Worm (Caenorhabditis elegans) whole organism, young adult: Measurements from ENCODE around the gene ugt-33.

Source experiments
- F22D6.2 ChIP-seq: sonication (generic microtip); optimal IDR thresholded peaks from 2 replicates; lab custom pipeline; 2016; ENCODE audit warnings: mild to moderate bottlenecking, missing genetic modification characterization, missing compliant biosample characterization
- F23B12.7 ChIP-seq: sonication (generic microtip); optimal IDR thresholded peaks from 2 replicates; lab custom pipeline; 2017; ENCODE audit warnings: missing genetic modification characterization, mild to moderate bottlenecking, missing compliant biosample characterization, antibody characterized with exemption, moderate library complexity; ENCODE audit not compliant: insufficient read depth
- F33H1.4 ChIP-seq: fragments of 200-800 bp; sonication (Bioruptor generic); IDR thresholded peaks from 2 replicates; pipeline ENCODE4 v1.3.6; 2022; ENCODE audit warnings: missing genetic modification reagents, missing genetic modification characterization, missing compliant biosample characterization
- Y53F4B.3 ChIP-seq: fragments of 200-800 bp; sonication (Bioruptor generic); IDR thresholded peaks from 2 replicates; pipeline ENCODE4 v1.3.6; 2022; ENCODE audit warnings: missing genetic modification reagents, missing genetic modification characterization, missing compliant biosample characterization
- Y67H2A.10 ChIP-seq: fragments of 200-800 bp; sonication (Bioruptor generic); conservative IDR thresholded peaks from 2 replicates; pipeline ENCODE4 v1.3.6; 2022; ENCODE audit warnings: missing genetic modification reagents, missing genetic modification characterization, missing compliant biosample characterization
- Y95B8A.8 ChIP-seq: fragments of 200-800 bp; sonication (Bioruptor generic); IDR thresholded peaks from 2 replicates; pipeline ENCODE4 v1.3.6; 2022; ENCODE audit warnings: missing genetic modification reagents, missing genetic modification characterization, missing compliant biosample characterization
- ZK185.1 ChIP-seq: sonication (generic microtip); optimal IDR thresholded peaks from 2 replicates; lab custom pipeline; 2016; ENCODE audit warnings: mild to moderate bottlenecking, missing genetic modification characterization, missing compliant biosample characterization; ENCODE audit not compliant: poor library complexity, severe bottlenecking
- aptf-3 ChIP-seq: fragments of 200-800 bp; sonication (Bioruptor generic); IDR thresholded peaks from 2 replicates; pipeline ENCODE4 v1.3.6; 2022; ENCODE audit warnings: missing genetic modification characterization, missing compliant biosample characterization
- bed-2 ChIP-seq: fragments of 200-800 bp; sonication (Bioruptor generic); IDR thresholded peaks from 2 replicates; pipeline ENCODE4 v1.3.6; 2022; ENCODE audit warnings: missing genetic modification reagents, missing genetic modification characterization, missing compliant biosample characterization
- ccch-3 ChIP-seq: fragments of 200-800 bp; sonication (Bioruptor generic); optimal IDR thresholded peaks from 2 replicates; lab custom pipeline; 2018; ENCODE audit warnings: mild to moderate bottlenecking, missing genetic modification characterization, missing compliant biosample characterization
- cebp-2 ChIP-seq: fragments of 200-800 bp; sonication (Bioruptor generic); IDR thresholded peaks from 2 replicates; pipeline ENCODE4 v1.3.6; 2022; ENCODE audit warnings: missing genetic modification characterization, missing compliant biosample characterization
- ceh-58 ChIP-seq: fragments of 200-800 bp; sonication (Bioruptor generic); IDR thresholded peaks from 2 replicates; pipeline ENCODE4 v1.3.6; 2022; ENCODE audit warnings: missing genetic modification characterization, missing compliant biosample characterization
- ceh-79 ChIP-seq: sonication (generic microtip); optimal IDR thresholded peaks from 2 replicates; lab custom pipeline; 2017; ENCODE audit warnings: mild to moderate bottlenecking, missing genetic modification characterization, missing compliant biosample characterization
- dpl-1 ChIP-seq: fragments of 150-350 bp; optimal IDR thresholded peaks from 2 replicates; lab custom pipeline; 2014; ENCODE audit warnings: missing biosample characterization, missing genetic modification reagents, missing genetic modification characterization
- efl-1 ChIP-seq: fragments of 150-350 bp; optimal IDR thresholded peaks from 2 replicates; lab custom pipeline; 2014; ENCODE audit warnings: missing biosample characterization, missing genetic modification reagents, missing genetic modification characterization
- gei-17 ChIP-seq: fragments of 200-800 bp; sonication (Bioruptor generic); optimal IDR thresholded peaks from 2 replicates; lab custom pipeline; 2018; ENCODE audit warnings: mild to moderate bottlenecking, missing genetic modification characterization, missing compliant biosample characterization
- him-1 ChIP-seq: sonication (generic microtip); optimal IDR thresholded peaks from 2 replicates; lab custom pipeline; 2016; ENCODE audit warnings: missing genotype, missing genetic modification reagents, missing genetic modification characterization, missing compliant biosample characterization
- hlh-26 ChIP-seq: fragments of 200-800 bp; sonication (Bioruptor generic); conservative IDR thresholded peaks from 2 replicates; pipeline ENCODE4 v1.3.6; 2022; ENCODE audit warnings: missing genetic modification reagents, missing genetic modification characterization, missing compliant biosample characterization
- hmg-20 ChIP-seq: fragments of 200-800 bp; sonication (Bioruptor generic); IDR thresholded peaks from 2 replicates; pipeline ENCODE4 v1.3.6; 2022; ENCODE audit warnings: missing genetic modification reagents, missing genetic modification characterization, missing compliant biosample characterization
- let-526 ChIP-seq: fragments of 200-800 bp; sonication (Bioruptor generic); IDR thresholded peaks from 2 replicates; pipeline ENCODE4 v1.3.6; 2022; ENCODE audit warnings: missing genetic modification reagents, missing genetic modification characterization, missing compliant biosample characterization
- lsl-1 ChIP-seq: fragments of 200-800 bp; sonication (Bioruptor generic); optimal IDR thresholded peaks from 2 replicates; lab custom pipeline; 2018; ENCODE audit warnings: mild to moderate bottlenecking, missing genetic modification characterization, moderate library complexity, missing compliant biosample characterization
- madf-8 ChIP-seq: fragments of 200-800 bp; sonication (Bioruptor generic); conservative IDR thresholded peaks from 2 replicates; pipeline ENCODE4 v1.3.6; 2022; ENCODE audit warnings: missing genetic modification reagents, missing genetic modification characterization, missing compliant biosample characterization
- mel-28 ChIP-seq: sonication (generic microtip); optimal IDR thresholded peaks from 2 replicates; lab custom pipeline; 2016; ENCODE audit warnings: borderline replicate concordance, mild to moderate bottlenecking, missing genetic modification characterization, missing compliant biosample characterization
- nfyb-1 ChIP-seq: fragments of 200-800 bp; sonication (Bioruptor generic); IDR thresholded peaks from 2 replicates; pipeline ENCODE4 v1.3.6; 2022; ENCODE audit warnings: missing genetic modification reagents, missing genetic modification characterization, missing compliant biosample characterization
- nhr-120 ChIP-seq: fragments of 200-800 bp; sonication (Bioruptor generic); IDR thresholded peaks from 2 replicates; pipeline ENCODE4 v1.3.6; 2022; ENCODE audit warnings: missing genetic modification characterization, missing compliant biosample characterization
- nhr-27 ChIP-seq: fragments of 200-800 bp; sonication (Bioruptor generic); optimal IDR thresholded peaks from 2 replicates; lab custom pipeline; 2018; ENCODE audit warnings: mild to moderate bottlenecking, missing genetic modification characterization, moderate library complexity, missing compliant biosample characterization
- nhr-80 ChIP-seq: sonication (generic microtip); optimal IDR thresholded peaks from 2 replicates; lab custom pipeline; 2016; ENCODE audit warnings: missing genetic modification characterization, missing compliant biosample characterization
- nhr-90 ChIP-seq: sonication (generic microtip); optimal IDR thresholded peaks from 2 replicates; lab custom pipeline; 2016; ENCODE audit warnings: missing genotype, mild to moderate bottlenecking, missing genetic modification characterization, missing compliant biosample characterization
- rcor-1 ChIP-seq: fragments of 200-800 bp; sonication (Bioruptor generic); IDR thresholded peaks from 2 replicates; pipeline ENCODE4 v1.3.6; 2022; ENCODE audit warnings: missing genetic modification reagents, missing genetic modification characterization, missing compliant biosample characterization
- snpc-3.4 ChIP-seq: sonication (generic microtip); optimal IDR thresholded peaks from 2 replicates; lab custom pipeline; 2017; ENCODE audit warnings: missing genetic modification characterization, mild to moderate bottlenecking, missing compliant biosample characterization, antibody characterized with exemption, moderate library complexity, missing genotype, missing genetic modification reagents
- somi-1 ChIP-seq: fragments of 200-800 bp; sonication (Bioruptor generic); optimal IDR thresholded peaks from 2 replicates; lab custom pipeline; 2018; ENCODE audit warnings: mild to moderate bottlenecking, missing genetic modification characterization, missing compliant biosample characterization
- tlf-1 ChIP-seq: fragments of 200-800 bp; sonication (Bioruptor generic); optimal IDR thresholded peaks from 2 replicates; lab custom pipeline; 2018; ENCODE audit warnings: mild to moderate bottlenecking, missing genetic modification characterization, missing compliant biosample characterization
- unc-62 ChIP-seq: fragments of 150-350 bp; optimal IDR thresholded peaks from 2 replicates; lab custom pipeline; 2014; ENCODE audit warnings: missing biosample characterization, missing genetic modification reagents, missing genetic modification characterization
- xnd-1 ChIP-seq: sonication (generic microtip); optimal IDR thresholded peaks from 2 replicates; lab custom pipeline; 2016; ENCODE audit warnings: missing genotype, missing genetic modification reagents, missing genetic modification characterization, missing compliant biosample characterization
- ztf-18 ChIP-seq: sonication (generic microtip); optimal IDR thresholded peaks from 2 replicates; lab custom pipeline; 2016; ENCODE audit warnings: missing genotype, mild to moderate bottlenecking, missing genetic modification characterization, missing compliant biosample characterization
- ztf-25 ChIP-seq: fragments of 200-800 bp; sonication (Bioruptor generic); IDR thresholded peaks from 2 replicates; pipeline ENCODE4 v1.3.6; 2022; ENCODE audit warnings: missing genetic modification reagents, missing genetic modification characterization, missing compliant biosample characterization
- ztf-6 ChIP-seq: fragments of 200-800 bp; sonication (Bioruptor generic); IDR thresholded peaks from 2 replicates; pipeline ENCODE4 v1.3.6; 2022; ENCODE audit warnings: missing genetic modification reagents, missing genetic modification characterization, missing compliant biosample characterization

ugt-33 gene

DNA sequence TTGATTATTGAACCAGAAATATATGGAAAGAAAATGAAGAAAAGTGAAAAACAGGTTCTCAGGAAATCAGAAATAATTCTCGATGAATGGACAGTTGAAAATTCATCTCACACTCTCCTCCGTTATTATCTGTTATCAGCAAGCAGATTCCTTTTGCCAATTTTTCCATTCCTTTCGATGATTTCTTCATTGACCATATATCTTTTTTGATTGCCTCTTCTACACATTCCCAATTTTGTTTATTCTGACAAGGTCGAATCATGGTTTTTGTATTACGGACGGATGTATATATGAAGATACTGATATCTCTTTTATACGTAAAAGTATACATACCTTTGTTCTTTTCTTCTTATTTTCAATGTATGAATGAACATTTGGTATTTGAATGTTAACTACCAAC, 32.5 kb upstream of the ugt-33 start:
- TF ChIP-seq let-526 (GFP tag; lab: Robert Waterston, UW) = no peak
- no peak for TF ChIP-seq unc-62 (GFP tag; lab: Kevin White, UChicago)
- no peak for TF ChIP-seq nhr-120 (GFP tag; lab: Robert Waterston, UW)
- no peak for TF ChIP-seq dpl-1
- TF ChIP-seq F33H1.4 (GFP tag; lab: Robert Waterston, UW) = no peak
- no peak for TF ChIP-seq lsl-1
- TF ChIP-seq ceh-79 (tag; lab: Kevin White, UChicago) = no peak

DNA sequence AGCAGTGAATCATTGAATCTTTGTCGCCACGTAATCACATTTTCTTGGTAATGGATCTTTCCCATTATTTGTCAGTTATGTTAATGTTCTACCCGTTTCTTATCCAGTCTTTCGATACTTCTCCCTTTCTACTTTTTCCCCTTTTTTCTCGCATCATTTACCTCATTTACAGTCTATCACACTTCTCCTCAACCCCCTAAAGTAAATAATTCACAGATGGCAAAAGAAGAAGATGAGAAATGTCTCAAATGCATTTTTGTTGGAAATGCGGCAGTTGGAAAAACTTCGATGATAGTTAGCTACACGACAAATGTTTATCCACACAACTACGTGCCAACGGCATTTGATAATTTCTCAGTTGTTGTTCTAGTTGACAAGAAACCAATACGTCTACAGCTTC, 31.1 kb upstream of the ugt-33 start, which contains the start of gene chw-1:
chw-1 (plus strand) TSS at position 217 of the 400 bp plus-strand sequence.
- no peak for TF ChIP-seq somi-1
- no peak for TF ChIP-seq F23B12.7 (tag; lab: Kevin White, UChicago)

DNA sequence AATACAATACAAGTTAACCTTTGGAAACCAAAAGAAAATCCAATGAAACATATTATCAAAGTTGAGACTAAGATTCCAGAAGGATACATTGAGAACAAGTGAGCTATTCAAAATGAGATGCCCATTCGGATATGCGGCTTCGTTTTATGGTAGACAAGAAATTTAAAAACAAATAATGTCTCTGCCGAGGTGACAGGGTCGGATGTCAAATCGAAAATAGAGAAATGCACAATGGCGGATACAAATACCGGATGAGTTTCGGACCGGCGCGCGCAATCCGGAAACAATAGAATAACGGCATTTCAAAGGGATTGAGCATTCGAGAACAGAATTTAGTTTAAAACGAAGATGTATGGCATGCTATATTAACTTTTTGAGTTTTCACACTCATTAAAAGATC, 29.9 kb upstream of the ugt-33 start, which contains the start of gene F22E12.3:
F22E12.3 (minus strand) TSS at position 101 of the 400 bp plus-strand sequence.
- TF ChIP-seq nfyb-1 (GFP tag; lab: Robert Waterston, UW) (no peak), him-1 (tag; lab: Kevin White, UChicago) (no peak), ztf-25 (no peak), ztf-6 (GFP tag; lab: Robert Waterston, UW) (no peak), ceh-58 (GFP tag; lab: Robert Waterston, UW) (no peak), efl-1 (no peak), nhr-27 (tag; lab: Kevin White, UChicago) (no peak), ztf-18 (tag; lab: Kevin White, UChicago) (no peak)

DNA sequence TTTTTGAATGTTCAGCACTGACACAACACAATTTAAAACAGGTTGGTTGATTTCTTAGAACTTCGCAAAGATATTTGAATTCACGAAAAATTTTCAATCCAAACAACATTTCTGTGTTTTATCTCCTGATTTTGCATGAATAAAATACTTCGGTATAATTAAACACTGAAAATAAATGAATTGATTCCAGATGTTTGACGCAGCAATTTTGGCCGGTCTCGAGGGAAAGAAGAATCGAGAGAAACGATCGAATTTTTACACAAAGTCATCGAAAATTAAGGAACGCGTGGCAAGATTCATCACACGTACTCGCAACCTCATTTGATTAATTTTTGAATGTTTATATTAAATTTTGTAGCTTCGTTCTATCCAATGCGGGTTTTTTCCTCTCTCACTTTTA, 29.0 kb upstream of the ugt-33 start:
- no peak for TF ChIP-seq nhr-80 (tag; lab: Kevin White, UChicago)
- TF ChIP-seq ztf-25 = no peak
- TF ChIP-seq ZK185.1 (tag; lab: Kevin White, UChicago) = no peak
- no peak for TF ChIP-seq hmg-20
- TF ChIP-seq Y53F4B.3 = no peak
- no peak for TF ChIP-seq madf-8
- TF ChIP-seq bed-2 (GFP tag; lab: Robert Waterston, UW) = no peak
- TF ChIP-seq F22D6.2 (tag; lab: Kevin White, UChicago) = no peak
- TF ChIP-seq mel-28 (tag; lab: Kevin White, UChicago) = no peak
- TF ChIP-seq hlh-26 (GFP tag; lab: Robert Waterston, UW) = no peak
- no peak for TF ChIP-seq Y95B8A.8 (GFP tag; lab: Robert Waterston, UW)

DNA sequence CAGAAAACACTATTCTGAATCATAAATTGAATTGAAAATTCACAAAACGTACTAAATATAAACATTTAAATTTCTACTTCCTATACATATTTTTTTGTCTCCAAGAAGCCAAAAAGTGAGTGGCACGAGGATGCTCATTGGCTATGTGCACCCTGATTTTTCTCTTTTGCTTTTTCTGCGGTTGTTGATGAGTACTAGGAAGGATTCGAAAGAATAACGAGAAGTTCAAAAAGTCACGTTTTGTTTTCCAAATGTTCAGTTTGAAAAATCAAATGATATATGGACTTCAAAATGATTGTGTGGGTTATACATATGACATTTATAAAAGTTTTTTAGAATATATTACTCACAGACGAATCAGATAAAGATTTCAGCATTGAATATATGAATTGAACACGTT, 28.5 kb upstream of the ugt-33 start:
- TF ChIP-seq aptf-3 (GFP tag; lab: Robert Waterston, UW) (no peak), nhr-90 (tag; lab: Kevin White, UChicago) (no peak), xnd-1 (tag; lab: Kevin White, UChicago) (no peak), F23B12.7 (tag; lab: Kevin White, UChicago) (no peak), unc-62 (GFP tag; lab: Kevin White, UChicago) (no peak), Y67H2A.10 (no peak), gei-17 (GFP tag; lab: Kevin White, UChicago) (no peak), cebp-2 (GFP tag; lab: Robert Waterston, UW) (no peak), Y95B8A.8 (GFP tag; lab: Robert Waterston, UW) (no peak), snpc-3.4 (tag; lab: Kevin White, UChicago) (no peak), rcor-1 (GFP tag; lab: Robert Waterston, UW) (no peak), tlf-1 (GFP tag; lab: Kevin White, UChicago) (no peak), ccch-3 (GFP tag; lab: Kevin White, UChicago) (no peak)
